Worm (Caenorhabditis elegans) whole organism, L4/young adult: ENCODE measurements around the gene F13E9.16.

Source experiments
- W03F9.2 ChIP-seq: fragments of 150-350 bp; optimal IDR thresholded peaks from 2 replicates; lab custom pipeline; 2014; ENCODE audit warnings: missing biosample characterization, missing genetic modification characterization
- him-1 ChIP-seq: sonication (generic microtip); optimal IDR thresholded peaks from 2 replicates; lab custom pipeline; 2016; ENCODE audit warnings: missing genotype, missing genetic modification reagents, missing genetic modification characterization, missing compliant biosample characterization

- TF ChIP-seq W03F9.2 (tag; lab: Kevin White, UChicago) (no peak), him-1 (tag; lab: Kevin White, UChicago) (no peak)
Measured at ce11 chrIV:10874527-10874926, 12.7 kb downstream of the F13E9.16 start, which contains the start of gene F13E9.12.
